Fruit fly (Drosophila melanogaster) whole organism, embryonic: ENCODE measurements around the gene CG5715.

ENCODE experiments used
- ATbp ChIP-seq: fragments of 200-800 bp; sonication (Bioruptor generic); optimal IDR thresholded peaks from 2 replicates; lab custom pipeline; 2017; ENCODE audit warnings: missing biosample characterization, mild to moderate bottlenecking, missing genetic modification characterization, missing genetic modification reagents
- Aef1 ChIP-seq: fragments of 200-800 bp; sonication (Bioruptor generic); IDR thresholded peaks from 3 replicates; pipeline ENCODE4 v1.3.6; 2022; ENCODE audit warnings: missing biosample characterization, missing genetic modification characterization
- Asciz ChIP-seq: fragments of 200-800 bp; sonication (Bioruptor generic); optimal IDR thresholded peaks from 2 replicates; lab custom pipeline; 2017; ENCODE audit warnings: missing biosample characterization, mild to moderate bottlenecking, missing genetic modification characterization, missing genetic modification reagents
- CG11085 ChIP-seq: fragments of 200-800 bp; sonication (Bioruptor generic); IDR thresholded peaks from 2 replicates; pipeline ENCODE4 v1.3.6; 2022; ENCODE audit warnings: missing biosample characterization, missing genetic modification characterization
- CG11695 ChIP-seq: fragments of 200-800 bp; sonication (Bioruptor generic); IDR thresholded peaks from 3 replicates; pipeline ENCODE4 v1.3.6; 2022; ENCODE audit warnings: missing biosample characterization, missing genetic modification characterization
- CG12104 ChIP-seq: fragments of 200-800 bp; sonication (Bioruptor generic); optimal IDR thresholded peaks from 3 replicates; lab custom pipeline; 2016; ENCODE audit warnings: missing biosample characterization, missing genetic modification characterization
- CG13424 ChIP-seq: fragments of 200-800 bp; sonication (Bioruptor generic); optimal IDR thresholded peaks from 2 replicates; lab custom pipeline; 2019; ENCODE audit warnings: missing biosample characterization, mild to moderate bottlenecking, missing genetic modification characterization, moderate library complexity
- CG15011 ChIP-seq: fragments of 200-800 bp; sonication (Bioruptor generic); optimal IDR thresholded peaks from 3 replicates; lab custom pipeline; 2018; ENCODE audit warnings: missing biosample characterization, mild to moderate bottlenecking, missing genetic modification characterization
- CG15269 ChIP-seq: fragments of 200-800 bp; sonication (Bioruptor generic); optimal IDR thresholded peaks from 2 replicates; lab custom pipeline; 2018; ENCODE audit warnings: missing biosample characterization, mild to moderate bottlenecking, missing genetic modification characterization, moderate library complexity
- CG17186 ChIP-seq: fragments of 200-800 bp; sonication (Bioruptor generic); optimal IDR thresholded peaks from 3 replicates; lab custom pipeline; 2017; ENCODE audit warnings: missing biosample characterization, missing genetic modification reagents, missing genetic modification characterization
- CG17361 ChIP-seq: fragments of 200-800 bp; sonication (Bioruptor generic); IDR thresholded peaks from 3 replicates; pipeline ENCODE4 v1.3.6; 2022; ENCODE audit warnings: missing biosample characterization, missing genetic modification characterization
- CG18011 ChIP-seq: fragments of 200-800 bp; sonication (Bioruptor generic); optimal IDR thresholded peaks from 2 replicates; lab custom pipeline; 2017; ENCODE audit warnings: missing biosample characterization, missing genetic modification characterization, mild to moderate bottlenecking, moderate library complexity, missing genotype
- CG30403 ChIP-seq: fragments of 200-800 bp; sonication (Bioruptor generic); optimal IDR thresholded peaks from 3 replicates; lab custom pipeline; 2016; ENCODE audit warnings: missing biosample characterization, missing genetic modification characterization
- CG4282 ChIP-seq: fragments of 200-800 bp; sonication (Bioruptor generic); optimal IDR thresholded peaks from 2 replicates; lab custom pipeline; 2016; ENCODE audit warnings: missing biosample characterization, missing genetic modification characterization
- CG5245 ChIP-seq: fragments of 200-800 bp; sonication (Bioruptor generic); optimal IDR thresholded peaks from 3 replicates; lab custom pipeline; 2016; ENCODE audit warnings: missing biosample characterization, missing genetic modification characterization
- CG6175 ChIP-seq: fragments of 200-800 bp; sonication (Bioruptor generic); IDR thresholded peaks from 3 replicates; pipeline ENCODE4 v1.3.6; 2022; ENCODE audit warnings: missing biosample characterization, missing genetic modification characterization
- CG6813 ChIP-seq: fragments of 200-800 bp; sonication (Bioruptor generic); optimal IDR thresholded peaks from 2 replicates; lab custom pipeline; 2017; ENCODE audit warnings: missing biosample characterization, missing genetic modification characterization, mild to moderate bottlenecking, moderate library complexity, missing genetic modification reagents
- CG7271 ChIP-seq: fragments of 200-800 bp; sonication (Bioruptor generic); optimal IDR thresholded peaks from 2 replicates; lab custom pipeline; 2018; ENCODE audit warnings: missing biosample characterization, mild to moderate bottlenecking, missing genetic modification characterization, moderate library complexity
- CG7987 ChIP-seq: fragments of 200-800 bp; sonication (Bioruptor generic); optimal IDR thresholded peaks from 2 replicates; lab custom pipeline; 2018; ENCODE audit warnings: missing biosample characterization, mild to moderate bottlenecking, missing genetic modification characterization, moderate library complexity
- CG9215 ChIP-seq: fragments of 200-800 bp; sonication (Bioruptor generic); IDR thresholded peaks from 2 replicates; pipeline ENCODE4 v1.3.6; 2022; ENCODE audit warnings: missing biosample characterization, missing genetic modification characterization
- CG9727 ChIP-seq: fragments of 200-800 bp; sonication (Bioruptor generic); optimal IDR thresholded peaks from 3 replicates; lab custom pipeline; 2017; ENCODE audit warnings: missing biosample characterization, mild to moderate bottlenecking, missing genetic modification characterization
- Dref ChIP-seq: fragments of 200-800 bp; sonication (Bioruptor generic); IDR thresholded peaks from 2 replicates; pipeline ENCODE4 v1.3.6; 2022; ENCODE audit warnings: missing biosample characterization, missing genetic modification characterization
- Eip74EF ChIP-seq, 2 experiments: fragments of 200-800 bp in 1 of 2; fragments of >200 bp in 1 of 2; sonication (Bioruptor generic) in 1 of 2; optimal IDR thresholded peaks; 2 replicates each; lab custom pipeline; 2017 to 2019; ENCODE audit warnings: missing biosample characterization in 2 of 2, missing genetic modification characterization in 2 of 2, mild to moderate bottlenecking in 1 of 2, moderate library complexity in 1 of 2
- Ets65A ChIP-seq: fragments of 200-800 bp; sonication (Bioruptor generic); peaks from one replicate; lab custom pipeline; 2016; ENCODE audit warnings: missing biosample characterization, missing genetic modification characterization
- Hr3 ChIP-seq: fragments of 200-800 bp; sonication (Bioruptor generic); optimal IDR thresholded peaks from 3 replicates; lab custom pipeline; 2016; ENCODE audit warnings: missing biosample characterization, missing genetic modification characterization
- Hr39 ChIP-seq: fragments of >200 bp; optimal IDR thresholded peaks from 2 replicates; lab custom pipeline; 2017
- Mad ChIP-seq: fragments of 200-800 bp; sonication (Bioruptor generic); optimal IDR thresholded peaks from 2 replicates; lab custom pipeline; 2016; ENCODE audit warnings: missing biosample characterization, missing genetic modification characterization
- Med ChIP-seq: fragments of 200-800 bp; sonication (Bioruptor generic); peaks from one replicate; lab custom pipeline; 2016; ENCODE audit warnings: missing biosample characterization, missing genetic modification characterization, mild to moderate bottlenecking, inconsistent platforms, moderate library complexity
- Pdp1 ChIP-seq, 2 experiments: fragments of 200-800 bp; sonication (Bioruptor generic); optimal IDR thresholded peaks; 3 replicates each; lab custom pipeline; 2016; ENCODE audit warnings: missing biosample characterization in 2 of 2, missing genetic modification characterization in 2 of 2, mild to moderate bottlenecking in 1 of 2, moderate library complexity in 1 of 2
- chinmo ChIP-seq: fragments of 200-800 bp; sonication (Bioruptor generic); IDR thresholded peaks from 4 replicates; pipeline ENCODE4 v1.3.6; 2022; ENCODE audit warnings: missing biosample characterization, missing genetic modification characterization; ENCODE audit not compliant: partially characterized antibody
- ci ChIP-seq: fragments of 200-800 bp; sonication (Bioruptor generic); IDR thresholded peaks from 3 replicates; pipeline ENCODE4 v1.3.6; 2022; ENCODE audit warnings: missing biosample characterization, missing genetic modification characterization
- danr ChIP-seq: fragments of 200-800 bp; sonication (Bioruptor generic); IDR thresholded peaks from 2 replicates; pipeline ENCODE4 v1.3.6; 2022; ENCODE audit warnings: missing biosample characterization, missing genetic modification characterization
- fd64A ChIP-seq: fragments of 200-800 bp; sonication (Bioruptor generic); optimal IDR thresholded peaks from 3 replicates; lab custom pipeline; 2018; ENCODE audit warnings: missing biosample characterization, mild to moderate bottlenecking, missing genetic modification characterization
- gcm2 ChIP-seq: fragments of 200-800 bp; sonication (Bioruptor generic); optimal IDR thresholded peaks from 2 replicates; lab custom pipeline; 2016; ENCODE audit warnings: missing biosample characterization, missing genetic modification characterization
- gem ChIP-seq: fragments of 200-800 bp; sonication (Bioruptor generic); optimal IDR thresholded peaks from 2 replicates; lab custom pipeline; 2019; ENCODE audit warnings: missing biosample characterization, mild to moderate bottlenecking, missing genetic modification characterization, moderate library complexity
- gsb-n ChIP-seq: fragments of 200-800 bp; sonication (Bioruptor generic); optimal IDR thresholded peaks from 3 replicates; lab custom pipeline; 2018; ENCODE audit warnings: missing biosample characterization, mild to moderate bottlenecking, missing genetic modification characterization
- kay ChIP-seq: fragments of 200-800 bp; sonication (Bioruptor generic); optimal IDR thresholded peaks from 2 replicates; lab custom pipeline; 2016; ENCODE audit warnings: missing biosample characterization, missing genetic modification characterization
- ken ChIP-seq: fragments of 200-800 bp; sonication (Bioruptor generic); IDR thresholded peaks from 3 replicates; pipeline ENCODE4 v1.3.6; 2022; ENCODE audit warnings: missing biosample characterization, missing genetic modification characterization
- klu ChIP-seq: fragments of 200-800 bp; sonication (Bioruptor generic); IDR thresholded peaks from 2 replicates; pipeline ENCODE4 v1.3.6; 2022; ENCODE audit warnings: missing biosample characterization, missing genetic modification characterization
- kni ChIP-seq: fragments of 200-800 bp; sonication (Bioruptor generic); optimal IDR thresholded peaks from 3 replicates; lab custom pipeline; 2017; ENCODE audit warnings: mild to moderate bottlenecking, missing biosample characterization, missing genetic modification reagents, missing genetic modification characterization
- nom ChIP-seq: fragments of 200-800 bp; sonication (Bioruptor generic); optimal IDR thresholded peaks from 2 replicates; lab custom pipeline; 2017; ENCODE audit warnings: missing biosample characterization, missing genetic modification characterization, mild to moderate bottlenecking, moderate library complexity, missing genetic modification reagents
- otp ChIP-seq: fragments of 200-800 bp; sonication (Bioruptor generic); IDR thresholded peaks from 3 replicates; pipeline ENCODE4, ENCODE4 v1.3.6; 2022; ENCODE audit warnings: missing biosample characterization, missing genetic modification characterization
- prd ChIP-seq, 3 experiments: fragments of >200 bp in 2 of 3; fragments of 200-800 bp in 1 of 3; sonication (Bioruptor generic) in 1 of 3; optimal IDR thresholded peaks in 2 of 3; IDR thresholded peaks in 1 of 3; 2 replicates in 2 of 3; 3 replicates in 1 of 3; pipeline versions ENCODE4 v1.3.6 to Lab custom; 2017 to 2022; ENCODE audit warnings: missing biosample characterization in 1 of 3, missing genetic modification characterization in 1 of 3
- pum ChIP-seq: fragments of 200-800 bp; sonication (Bioruptor generic); optimal IDR thresholded peaks from 2 replicates; lab custom pipeline; 2016; ENCODE audit warnings: missing biosample characterization, missing genetic modification characterization
- sd ChIP-seq: fragments of 200-800 bp; sonication (Bioruptor generic); optimal IDR thresholded peaks from 3 replicates; lab custom pipeline; 2018; ENCODE audit warnings: missing biosample characterization, mild to moderate bottlenecking, missing genetic modification characterization, moderate library complexity
- tin ChIP-seq: fragments of 200-800 bp; sonication (Bioruptor generic); optimal IDR thresholded peaks from 3 replicates; lab custom pipeline; 2016; ENCODE audit warnings: missing biosample characterization, missing genetic modification characterization
- vvl ChIP-seq: fragments of 200-800 bp; sonication (Bioruptor generic); IDR thresholded peaks from 2 replicates; pipeline ENCODE4 v1.3.6; 2022; ENCODE audit warnings: missing biosample characterization, missing genetic modification characterization
- wdn ChIP-seq: fragments of 200-800 bp; sonication (Bioruptor generic); IDR thresholded peaks from 2 replicates; pipeline ENCODE4 v1.3.6; 2022; ENCODE audit warnings: missing biosample characterization, missing genetic modification characterization

CG5715 gene

DNA sequence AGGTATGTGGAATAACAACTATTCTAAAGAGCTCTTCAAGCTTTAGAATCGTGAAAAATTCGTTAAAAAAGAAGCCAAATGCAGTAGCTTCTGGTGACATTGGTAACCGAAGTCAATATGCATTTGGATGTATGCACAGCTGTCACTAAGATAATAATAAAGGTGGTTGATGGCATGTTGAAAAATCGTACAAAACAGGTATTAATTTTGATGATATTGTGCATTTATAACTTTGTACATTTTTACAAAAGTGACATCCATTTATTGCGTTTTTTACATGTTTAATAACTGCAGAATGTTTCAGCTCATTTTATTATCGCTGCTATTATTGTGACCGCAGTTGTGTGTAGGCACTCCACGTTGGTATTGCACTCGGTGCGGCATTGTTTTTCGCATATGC lies 7.3 kb upstream of the CG5715 start (continued):
- TF ChIP-seq pum (GFP tag; lab: Kevin White, UChicago): no peak
- TF ChIP-seq Mad: no peak
- TF ChIP-seq CG9727 (GFP tag; lab: Kevin White, UChicago): no peak
- TF ChIP-seq CG7271: no peak
- TF ChIP-seq CG12104 (GFP tag; lab: Kevin White, UChicago): no peak
- no peak for TF ChIP-seq CG4282 (GFP tag; lab: Kevin White, UChicago)
- TF ChIP-seq, all 482 proteins: peak for 37

DNA sequence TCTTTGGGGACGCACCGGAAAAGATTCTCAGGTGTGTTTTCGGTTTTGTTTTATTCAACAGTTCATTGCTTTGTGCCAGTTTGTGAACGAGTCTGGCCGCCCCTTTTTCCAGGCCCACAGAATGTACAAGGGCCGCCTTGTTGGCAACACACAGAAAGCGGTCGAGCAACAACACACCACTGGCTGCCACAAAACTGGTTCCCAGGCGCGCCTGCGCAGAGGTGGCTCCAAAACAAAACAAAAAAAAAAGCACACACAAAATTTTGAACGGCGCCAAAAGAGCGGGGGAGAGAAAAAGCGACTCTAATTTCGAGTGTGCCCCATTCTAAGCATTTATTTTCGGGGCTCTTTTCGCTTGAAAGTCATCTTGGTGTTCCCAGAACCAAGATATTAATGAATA lies 4.9 kb upstream of the CG5715 start:
- no peak for TF ChIP-seq fd64A
- peak; percentile 72; the same call in 1 of the 4 replicates for TF ChIP-seq chinmo
- no peak for TF ChIP-seq wdn (GFP tag; lab: Robert Waterston, UW)
- TF ChIP-seq nom (GFP tag; lab: Kevin White, UChicago): peak; percentile 6
- TF ChIP-seq vvl (GFP tag; lab: Robert Waterston, UW): peak; percentile 25; the same call in 1 of the 2 replicates
- TF ChIP-seq Dref (GFP tag; lab: Robert Waterston, UW): no peak
- TF ChIP-seq otp (GFP tag; lab: Robert Waterston, UW): no peak
- TF ChIP-seq CG6175 (GFP tag; lab: Robert Waterston, UW): peak; percentile 91
- no peak for TF ChIP-seq CG17361
- no peak; the same call in 2 of the 3 replicates for TF ChIP-seq ci (GFP tag; lab: Robert Waterston, UW)
- TF ChIP-seq Med: peak; percentile 39
- no peak for TF ChIP-seq CG11085
- TF ChIP-seq Hr39 (lab: Kevin White, UChicago): no peak
- no peak for TF ChIP-seq Aef1
- peak; percentile 20 for TF ChIP-seq kni
- 0 out of 2 replicates have a peak, but pooled peaks have one; percentile 34 for TF ChIP-seq klu (GFP tag; lab: Robert Waterston, UW)
- TF ChIP-seq, all 482 proteins: peak for 7

DNA sequence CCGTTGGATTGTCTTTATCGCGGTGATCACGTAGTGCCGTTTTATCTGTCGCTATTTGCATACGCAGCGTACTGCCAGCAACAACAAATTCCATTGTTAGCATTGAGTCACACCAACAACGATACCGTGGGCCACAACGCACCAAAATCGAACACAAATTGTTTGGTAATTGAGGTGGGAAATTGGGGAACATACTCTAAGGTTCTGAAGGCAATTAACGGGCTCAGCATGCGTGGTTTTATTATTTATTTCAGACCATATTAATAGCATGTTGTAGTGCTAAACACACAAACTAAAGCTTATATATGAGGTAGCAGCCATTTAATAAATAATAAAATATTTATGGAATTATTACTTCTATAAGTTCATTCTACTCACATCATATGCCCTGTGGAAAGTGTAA lies 4.3 kb upstream of the CG5715 start:
- TF ChIP-seq Hr3 (GFP tag; lab: Kevin White, UChicago): peak; percentile 28
- peak; percentile 15 for TF ChIP-seq CG30403
- TF ChIP-seq Pdp1 (GFP tag; optimal IDR thresholded peaks at IDR 0.05; lab: Kevin White, UChicago): peak in 1 of 2 experiments; percentile 5
- peak; percentile 8 for TF ChIP-seq CG13424
- no peak for TF ChIP-seq CG17186 (GFP tag; lab: Kevin White, UChicago)
- TF ChIP-seq ken (GFP tag; lab: Robert Waterston, UW): peak; percentile 44; the same call in 2 of the 3 replicates
- TF ChIP-seq CG11695 (GFP tag; lab: Robert Waterston, UW): 0 out of 3 replicates have a peak, but pooled peaks have one; percentile 22
- peak; percentile 36 for TF ChIP-seq CG15269
- peak; percentile 17 for TF ChIP-seq CG5245 (GFP tag; lab: Kevin White, UChicago)
- TF ChIP-seq kay (GFP tag; lab: Kevin White, UChicago): peak; percentile 24
- peak; percentile 25 for TF ChIP-seq CG7987
- TF ChIP-seq gem: peak; percentile 55
- TF ChIP-seq CG9215 (GFP tag; lab: Robert Waterston, UW): no peak
- no peak for TF ChIP-seq danr
- no peak for TF ChIP-seq prd (optimal IDR thresholded peaks at IDR 0.05; lab: Kevin White, UChicago)
- peak; percentile 9; the same call in 1 of the 3 replicates for TF ChIP-seq prd (GFP tag; IDR thresholded peaks at IDR 0.05; lab: Robert Waterston, UW)
- peak; percentile 54 for TF ChIP-seq Asciz (GFP tag; lab: Kevin White, UChicago)
- peak; percentile 10 for TF ChIP-seq CG15011 (GFP tag; lab: Kevin White, UChicago)
- TF ChIP-seq CG18011 (GFP tag; lab: Kevin White, UChicago): no peak
- no peak for TF ChIP-seq Ets65A (GFP tag; lab: Kevin White, UChicago)
- peak; percentile 22 for TF ChIP-seq gcm2 (GFP tag; lab: Kevin White, UChicago)
- peak; percentile 7 for TF ChIP-seq CG6813 (GFP tag; lab: Kevin White, UChicago)
- no peak for TF ChIP-seq tin (GFP tag; lab: Kevin White, UChicago)
- peak; percentile 24 for TF ChIP-seq sd (tag; lab: Kevin White, UChicago)
- peak in 1 of 2 experiments; percentile 36 for TF ChIP-seq Eip74EF (GFP tag; optimal IDR thresholded peaks at IDR 0.05; lab: Kevin White, UChicago)
- peak; percentile 43; the same call in 1 of the 3 replicates for TF ChIP-seq ci (GFP tag; lab: Robert Waterston, UW)
- TF ChIP-seq CG17361: peak; percentile 31; the same call in 1 of the 3 replicates
- TF ChIP-seq gsb-n (tag; lab: Kevin White, UChicago): peak; percentile 6
- TF ChIP-seq ATbp (GFP tag; lab: Kevin White, UChicago): peak; percentile 39
